Fruit fly (Drosophila melanogaster): ENCODE results near the gene Cdc6.

Cdc6 gene

DNA sequence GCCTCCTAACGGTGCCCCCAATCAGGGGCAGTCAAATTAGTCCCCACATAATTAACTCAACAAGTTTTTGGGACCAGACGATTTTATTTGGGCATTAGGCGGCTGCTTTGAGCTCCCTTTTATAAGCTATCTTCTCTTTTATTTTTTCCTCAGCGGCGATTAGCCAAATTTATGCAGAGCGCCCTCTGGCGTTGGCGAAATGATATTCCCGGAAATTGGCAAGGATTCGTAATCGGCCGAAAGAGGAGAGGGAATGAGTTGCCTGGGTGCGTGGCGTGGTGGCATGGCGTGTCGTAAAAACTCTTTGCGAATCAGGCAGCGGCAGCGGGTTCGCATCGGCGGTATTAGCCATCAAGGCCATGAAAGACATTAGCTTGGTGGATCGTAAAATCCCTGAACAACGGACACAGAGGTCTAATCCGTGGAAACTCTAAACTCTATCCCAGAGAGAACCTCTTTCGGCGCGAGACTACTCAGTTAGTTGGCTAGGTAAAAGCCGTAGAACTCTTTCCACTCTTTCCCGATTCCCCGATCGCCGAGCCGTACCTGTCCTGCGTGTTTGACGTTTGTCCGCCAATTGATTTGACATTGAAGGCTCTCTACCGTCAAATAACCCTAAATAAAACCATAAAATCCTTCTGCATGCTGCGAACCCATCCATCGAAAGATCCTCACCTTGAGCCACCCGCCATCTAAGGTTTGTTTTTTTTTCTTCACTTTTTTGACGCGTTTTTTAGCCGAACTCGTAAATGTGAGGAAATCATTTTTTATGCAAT, 36.2 kb upstream of the Cdc6 start:
- TF ChIP-seq CG33017 (tag; optimal IDR thresholded peaks at IDR 0.05) (no peak), Mnt (GFP tag; optimal IDR thresholded peaks at IDR 0.05) (no peak), CG11617 (GFP tag; optimal IDR thresholded peaks at IDR 0.05) (no peak), kay (GFP tag; ENCODE audit: borderline replicate concordance) (no peak), cnc (optimal IDR thresholded peaks at IDR 0.05) (no peak), tj (GFP tag; optimal IDR thresholded peaks at IDR 0.05) (no peak), CG7101 (tag; optimal IDR thresholded peaks at IDR 0.05) (no peak), Clk (GFP tag; optimal IDR thresholded peaks at IDR 0.05) (no peak), ovo (GFP tag; optimal IDR thresholded peaks at IDR 0.05) (no peak), Crg-1 (GFP tag; optimal IDR thresholded peaks at IDR 0.05) (no peak), toe (GFP tag; optimal IDR thresholded peaks at IDR 0.05) (no peak), bab1 (GFP tag; optimal IDR thresholded peaks at IDR 0.05) (no peak), CG5204 (GFP tag; optimal IDR thresholded peaks at IDR 0.05) (no peak), Hr96 (GFP tag; optimal IDR thresholded peaks at IDR 0.05) (no peak), CG7045 (GFP tag; optimal IDR thresholded peaks at IDR 0.05) (no peak), cic (GFP tag; optimal IDR thresholded peaks at IDR 0.05) (no peak)

DNA sequence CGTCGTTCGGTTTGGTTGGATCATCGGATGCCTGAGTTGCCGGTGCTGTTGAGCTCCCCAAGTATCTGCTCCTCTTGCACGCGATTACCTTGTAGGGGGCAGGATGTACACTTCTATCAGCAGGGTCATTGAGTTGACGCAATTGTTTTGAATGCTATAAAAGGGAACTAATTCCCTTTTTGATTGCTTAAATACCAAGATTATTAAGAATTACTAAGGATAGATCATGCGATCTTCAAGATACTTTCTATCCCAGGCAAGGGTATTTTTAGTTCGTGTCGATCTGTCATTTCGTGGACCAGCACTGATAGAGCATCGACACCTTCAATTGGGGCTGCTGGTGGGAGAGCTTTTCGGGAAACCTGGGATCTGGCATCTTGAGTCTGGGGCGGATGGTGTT, 35.2 kb upstream of the Cdc6 start:
- TF ChIP-seq kay (GFP tag; ENCODE audit: borderline replicate concordance) (no peak), CG11617 (GFP tag; optimal IDR thresholded peaks at IDR 0.05) (no peak), Clk (GFP tag; optimal IDR thresholded peaks at IDR 0.05) (no peak), cic (GFP tag; optimal IDR thresholded peaks at IDR 0.05) (no peak), CG33017 (tag; optimal IDR thresholded peaks at IDR 0.05) (no peak), Hr96 (GFP tag; optimal IDR thresholded peaks at IDR 0.05) (no peak), cnc (optimal IDR thresholded peaks at IDR 0.05) (no peak), tj (GFP tag; optimal IDR thresholded peaks at IDR 0.05) (no peak), toe (GFP tag; optimal IDR thresholded peaks at IDR 0.05) (no peak), CG5204 (GFP tag; optimal IDR thresholded peaks at IDR 0.05) (no peak), pad (GFP tag; optimal IDR thresholded peaks at IDR 0.05) (no peak), CG7045 (GFP tag; optimal IDR thresholded peaks at IDR 0.05) (no peak), CG7101 (tag; optimal IDR thresholded peaks at IDR 0.05) (no peak), Crg-1 (GFP tag; optimal IDR thresholded peaks at IDR 0.05) (no peak), bab1 (GFP tag; optimal IDR thresholded peaks at IDR 0.05) (no peak), ovo (GFP tag; optimal IDR thresholded peaks at IDR 0.05) (no peak), Mnt (GFP tag; optimal IDR thresholded peaks at IDR 0.05) (no peak)

dm6 chr3L:8667809-8668593, 34.1 kb upstream of the Cdc6 start:
- TF ChIP-seq toe (GFP tag; optimal IDR thresholded peaks at IDR 0.05) = no peak
- no peak for TF ChIP-seq CG12768 (GFP tag; optimal IDR thresholded peaks at IDR 0.05)
- TF ChIP-seq CG7045 (GFP tag; optimal IDR thresholded peaks at IDR 0.05) = no peak
- no peak for TF ChIP-seq CG33017 (tag; optimal IDR thresholded peaks at IDR 0.05)
- TF ChIP-seq cnc (optimal IDR thresholded peaks at IDR 0.05) = no peak
- no peak for TF ChIP-seq pad (GFP tag; optimal IDR thresholded peaks at IDR 0.05)
- no peak for TF ChIP-seq Crg-1 (GFP tag; optimal IDR thresholded peaks at IDR 0.05)

dm6 chr3L:8666098-8666497, 32.2 kb upstream of the Cdc6 start:
- TF ChIP-seq Crg-1 (GFP tag; optimal IDR thresholded peaks at IDR 0.05) (no peak), Clk (GFP tag; optimal IDR thresholded peaks at IDR 0.05) (no peak), Hr96 (GFP tag; optimal IDR thresholded peaks at IDR 0.05) (no peak), CG33017 (tag; optimal IDR thresholded peaks at IDR 0.05) (no peak), CG11617 (GFP tag; optimal IDR thresholded peaks at IDR 0.05) (no peak), CG14711 (tag; optimal IDR thresholded peaks at IDR 0.05) (no peak), CG7101 (tag; optimal IDR thresholded peaks at IDR 0.05) (no peak), ovo (GFP tag; optimal IDR thresholded peaks at IDR 0.05) (no peak), Mnt (GFP tag; optimal IDR thresholded peaks at IDR 0.05) (no peak), CG5204 (GFP tag; optimal IDR thresholded peaks at IDR 0.05) (no peak), tj (GFP tag; optimal IDR thresholded peaks at IDR 0.05) (no peak), bab1 (GFP tag; optimal IDR thresholded peaks at IDR 0.05) (no peak), cnc (optimal IDR thresholded peaks at IDR 0.05) (no peak), CG12768 (GFP tag; optimal IDR thresholded peaks at IDR 0.05) (no peak), toe (GFP tag; optimal IDR thresholded peaks at IDR 0.05) (no peak), CG1620 (GFP tag; optimal IDR thresholded peaks at IDR 0.05) (no peak), pad (GFP tag; optimal IDR thresholded peaks at IDR 0.05) (no peak), CG7045 (GFP tag; optimal IDR thresholded peaks at IDR 0.05) (no peak), kay (GFP tag; ENCODE audit: borderline replicate concordance) (no peak)

DNA sequence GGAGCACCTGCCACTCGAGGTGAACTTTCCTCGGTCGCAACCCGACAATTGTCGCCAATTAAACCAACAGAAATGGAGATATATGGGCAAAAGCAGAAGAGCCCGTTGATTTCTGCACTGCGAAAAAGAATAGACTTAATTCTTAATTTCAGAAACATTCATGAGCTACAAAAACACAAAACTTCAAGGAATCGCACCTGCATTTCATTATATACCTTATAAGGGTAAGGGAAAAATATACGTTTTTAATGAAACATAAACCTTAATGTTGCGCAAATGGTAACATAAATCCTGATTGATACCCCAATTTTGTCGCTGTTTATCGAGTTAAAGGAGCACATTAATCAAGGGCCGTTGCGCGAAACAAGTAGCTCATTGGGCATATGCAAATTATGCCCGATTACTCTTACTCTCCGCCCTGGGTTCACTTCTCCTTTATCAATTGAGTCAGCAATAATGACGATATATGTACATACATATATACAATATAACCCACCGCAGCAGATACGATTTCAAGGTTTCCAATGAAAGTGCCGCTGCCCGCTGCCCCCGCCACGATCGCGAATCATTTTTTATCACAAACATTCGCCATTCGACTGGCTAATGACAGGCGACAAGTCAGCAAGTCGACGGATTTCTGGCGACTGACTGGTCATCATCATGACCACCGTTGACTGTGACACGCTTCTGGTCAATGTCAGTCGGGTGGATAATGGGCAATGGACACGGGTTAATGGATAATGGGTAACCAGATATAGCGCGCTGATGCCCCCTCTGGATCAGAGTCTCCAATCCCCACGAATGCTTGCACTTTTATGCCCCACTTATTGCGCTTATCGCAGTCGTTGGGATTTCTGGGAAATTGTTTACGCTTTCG, 28.2 kb upstream of the Cdc6 start:
- no peak for TF ChIP-seq CG1620 (GFP tag; optimal IDR thresholded peaks at IDR 0.05)
- TF ChIP-seq CG11617 (GFP tag; optimal IDR thresholded peaks at IDR 0.05) = no peak
- TF ChIP-seq tj (GFP tag; optimal IDR thresholded peaks at IDR 0.05) = peak; percentile 99
- TF ChIP-seq toe (GFP tag; optimal IDR thresholded peaks at IDR 0.05) = no peak
